Fruit fly (Drosophila melanogaster) whole organism, wandering third instar larva: ENCODE measurements around the gene NijC.

Source experiments
- CrebA ChIP-seq: fragments of 200-800 bp; sonication (Bioruptor generic); optimal IDR thresholded peaks from 2 replicates; lab custom pipeline; 2016; ENCODE audit warnings: missing biosample characterization, mild to moderate bottlenecking, missing genetic modification characterization, borderline replicate concordance
- HLH106 ChIP-seq: fragments of 200-800 bp; optimal IDR thresholded peaks from 3 replicates; lab custom pipeline; 2019; ENCODE audit warnings: missing biosample characterization, mild to moderate bottlenecking, missing genetic modification characterization, moderate library complexity
- N ChIP-seq: fragments of >200 bp; optimal IDR thresholded peaks from 2 replicates; lab custom pipeline; 2018; ENCODE audit warnings: missing biosample characterization, missing external identifiers, missing genetic modification characterization
- OdsH ChIP-seq: fragments of 200-800 bp; sonication (Bioruptor generic); optimal IDR thresholded peaks from 2 replicates; lab custom pipeline; 2016; ENCODE audit warnings: missing biosample characterization, mild to moderate bottlenecking, missing genetic modification characterization
- br ChIP-seq: fragments of 200-800 bp; sonication (Bioruptor generic); optimal IDR thresholded peaks from 2 replicates; lab custom pipeline; 2016; ENCODE audit warnings: missing biosample characterization, missing genetic modification characterization
- foxo ChIP-seq, 2 experiments: fragments of 200-800 bp; sonication (Bioruptor generic); optimal IDR thresholded peaks; 2 replicates in 1 of 2; 3 replicates in 1 of 2; lab custom pipeline; 2016 to 2017; ENCODE audit warnings: missing biosample characterization in 2 of 2, missing genetic modification characterization in 2 of 2
- h ChIP-seq: fragments of 200-800 bp; sonication (Bioruptor generic); optimal IDR thresholded peaks from 3 replicates; lab custom pipeline; 2016; ENCODE audit warnings: missing biosample characterization, mild to moderate bottlenecking, missing genetic modification characterization
- pan ChIP-seq: fragments of >200 bp; optimal IDR thresholded peaks from 2 replicates; lab custom pipeline; 2017
- sv ChIP-seq: fragments of 200-800 bp; sonication (Bioruptor generic); optimal IDR thresholded peaks from 3 replicates; lab custom pipeline; 2016; ENCODE audit warnings: missing biosample characterization, missing genetic modification characterization

dm6 chr3R:12718536-12719033 lies 23.7 kb downstream of the NijC start:
- no peak for TF ChIP-seq br (GFP tag; lab: Kevin White, UChicago)
- TF ChIP-seq CrebA (GFP tag; lab: Kevin White, UChicago): no peak
- TF ChIP-seq foxo (GFP tag; optimal IDR thresholded peaks at IDR 0.05; lab: Kevin White, UChicago): no peak
- no peak for TF ChIP-seq pan (lab: Kevin White, UChicago)
- TF ChIP-seq HLH106 (tag; lab: Kevin White, UChicago): no peak
- TF ChIP-seq N (GFP tag; lab: Kevin White, UChicago): no peak
- no peak for TF ChIP-seq sv (GFP tag; lab: Kevin White, UChicago)
- TF ChIP-seq h (GFP tag; lab: Kevin White, UChicago): no peak
- TF ChIP-seq OdsH: no peak
